Worm (Caenorhabditis elegans): ENCODE measurements around the gene clec-54.

clec-54 gene

DNA sequence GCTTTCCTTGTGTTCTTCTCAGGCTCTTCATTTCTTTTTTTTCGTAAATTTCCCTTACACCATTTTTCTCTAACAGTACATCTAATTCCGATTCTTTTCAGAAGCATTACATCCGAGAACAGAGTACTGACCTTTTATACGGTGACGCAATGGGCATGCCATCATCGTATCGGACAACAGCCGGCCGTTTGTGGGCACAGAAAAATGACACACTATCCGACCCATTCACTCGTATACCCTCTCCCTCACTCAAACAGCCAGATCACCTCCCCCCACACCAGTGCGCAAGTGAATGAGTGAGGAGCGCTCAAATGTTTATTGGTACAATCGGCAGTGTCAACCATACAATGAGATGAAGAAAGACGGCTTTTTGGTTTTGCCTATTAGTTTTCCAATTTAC, 24.4 kb downstream of the clec-54 start, which contains the start of gene R02D5.24:
TSS of gene R02D5.24 (plus strand) at position 205 of the 400 bp plus-strand sequence.
- no peak for TF ChIP-seq ztf-23 (GFP tag; IDR thresholded peaks at IDR 0.05)
- 0 out of 2 replicates have a peak, but pooled peaks have one; percentile 15 for TF ChIP-seq flt-1 (GFP tag; IDR thresholded peaks at IDR 0.05)

DNA sequence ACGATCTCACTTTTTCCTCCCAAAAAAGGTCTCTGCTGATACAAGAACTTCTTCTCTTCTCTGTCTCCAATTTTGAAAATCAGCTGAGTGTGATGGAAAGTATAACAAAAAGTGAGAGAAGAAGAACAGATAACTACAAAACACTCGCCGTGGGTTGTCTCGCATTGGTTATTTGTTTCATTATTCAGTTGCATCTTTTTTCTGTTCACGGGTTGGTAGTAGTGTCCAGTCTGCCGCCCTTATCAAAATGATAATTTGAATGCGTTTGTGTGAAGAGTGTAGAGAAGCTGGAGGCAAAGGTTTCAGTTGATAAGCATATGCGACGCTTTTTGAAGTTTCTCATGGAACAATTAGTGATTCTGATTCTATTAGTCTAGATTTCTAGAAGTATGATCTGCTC, 26.4 kb downstream of the clec-54 start:
- TF ChIP-seq ref-1 (GFP tag; conservative IDR thresholded peaks at IDR 0.05) (no peak), tab-1 (GFP tag; IDR thresholded peaks at IDR 0.05) (no peak), med-1 (GFP tag; optimal IDR thresholded peaks at IDR 0.05; ENCODE audit: insufficient read depth) (no peak), ztf-23 (GFP tag; IDR thresholded peaks at IDR 0.05) (no peak), cog-1 (tag; optimal IDR thresholded peaks at IDR 0.05) (no peak), klf-2 (GFP tag; conservative IDR thresholded peaks at IDR 0.05) (no peak), ztf-29 (GFP tag; IDR thresholded peaks at IDR 0.05) (no peak), flt-1 (GFP tag; IDR thresholded peaks at IDR 0.05) (no peak)

DNA sequence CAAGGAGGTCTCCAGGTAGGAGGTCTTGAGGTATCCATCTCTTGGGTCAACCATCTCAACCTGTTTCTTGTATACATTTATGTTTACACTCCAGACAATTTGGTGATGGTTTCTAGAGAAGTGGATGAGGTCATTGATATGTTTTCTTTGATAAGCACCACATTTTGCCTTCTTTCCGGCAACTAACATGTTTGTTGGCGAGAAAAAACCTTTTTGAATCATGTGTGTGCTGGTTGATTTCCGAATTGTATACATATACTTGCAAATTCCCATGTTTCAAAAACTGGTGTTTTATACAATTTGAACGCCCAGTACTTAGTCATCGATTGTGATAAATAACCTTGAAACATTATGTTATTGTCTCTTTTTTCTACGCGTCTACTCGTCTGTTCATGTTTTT, 27.4 kb downstream of the clec-54 start:
- TF ChIP-seq ztf-29 (GFP tag; IDR thresholded peaks at IDR 0.05) (no peak), T22C8.4 (GFP tag; IDR thresholded peaks at IDR 0.05) (no peak), med-1 (GFP tag; optimal IDR thresholded peaks at IDR 0.05; ENCODE audit: insufficient read depth) (no peak), ztf-23 (GFP tag; IDR thresholded peaks at IDR 0.05) (no peak), klf-2 (GFP tag; conservative IDR thresholded peaks at IDR 0.05) (no peak), flt-1 (GFP tag; IDR thresholded peaks at IDR 0.05) (no peak), tab-1 (GFP tag; IDR thresholded peaks at IDR 0.05) (no peak), ref-1 (GFP tag; conservative IDR thresholded peaks at IDR 0.05) (no peak), cog-1 (tag; optimal IDR thresholded peaks at IDR 0.05) (no peak)

DNA sequence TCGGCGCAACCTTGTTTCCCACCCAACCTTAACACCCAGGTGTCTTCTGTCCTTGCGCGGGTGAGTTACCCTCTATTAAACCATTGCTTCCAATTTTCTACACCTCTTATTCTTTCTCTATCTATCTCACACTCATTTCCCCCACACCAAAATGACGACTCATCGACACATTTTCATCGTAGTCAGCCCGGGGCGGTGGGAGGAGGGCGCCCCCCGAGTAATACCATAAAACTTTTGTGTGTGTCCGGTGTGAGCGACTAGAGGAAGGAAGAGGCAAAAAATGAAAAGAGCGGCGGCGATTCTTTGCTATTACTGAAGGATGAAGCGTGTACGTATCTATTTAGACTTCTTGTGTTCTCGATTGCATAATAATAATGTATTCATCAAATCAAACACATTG, 28.1 kb downstream of the clec-54 start:
- TF ChIP-seq tab-1 (GFP tag; IDR thresholded peaks at IDR 0.05) (no peak), ztf-23 (GFP tag; IDR thresholded peaks at IDR 0.05) (no peak), ref-1 (GFP tag; conservative IDR thresholded peaks at IDR 0.05) (no peak), cog-1 (tag; optimal IDR thresholded peaks at IDR 0.05) (no peak), ztf-29 (GFP tag; IDR thresholded peaks at IDR 0.05) (no peak), T22C8.4 (GFP tag; IDR thresholded peaks at IDR 0.05) (no peak), klf-2 (GFP tag; conservative IDR thresholded peaks at IDR 0.05) (no peak), flt-1 (GFP tag; IDR thresholded peaks at IDR 0.05) (no peak), med-1 (GFP tag; optimal IDR thresholded peaks at IDR 0.05; ENCODE audit: insufficient read depth) (no peak)

DNA sequence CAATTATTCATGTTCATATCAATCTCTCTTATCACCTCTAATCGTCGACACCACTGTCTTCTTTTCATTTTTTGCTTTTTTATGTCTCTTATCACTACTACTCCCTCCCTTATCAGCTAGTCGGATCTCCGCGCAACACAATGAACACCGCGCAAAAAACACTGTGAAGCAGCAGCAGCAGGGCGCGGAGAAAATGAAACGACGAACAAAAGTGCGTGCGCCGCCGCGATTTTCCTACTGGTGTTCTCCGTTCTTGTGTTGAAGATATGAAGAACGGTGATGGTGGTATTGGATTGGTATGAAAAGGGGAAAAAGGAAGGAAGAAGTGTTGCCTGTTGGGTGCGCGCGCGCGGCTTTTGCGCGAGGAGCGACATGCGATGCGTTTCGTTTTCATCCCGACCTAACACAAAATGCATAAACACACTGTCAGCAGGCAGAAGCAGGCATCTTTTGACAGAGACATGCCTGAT, 29.1 kb downstream of the clec-54 start:
- TF ChIP-seq ztf-23 (GFP tag; IDR thresholded peaks at IDR 0.05) (0 out of 2 replicates have a peak, but pooled peaks have one; percentile 55), T22C8.4 (GFP tag; IDR thresholded peaks at IDR 0.05) (no peak), cog-1 (tag; optimal IDR thresholded peaks at IDR 0.05) (peak; percentile 51), ztf-29 (GFP tag; IDR thresholded peaks at IDR 0.05) (peak; percentile 60; the same call in 1 of the 2 replicates), klf-2 (GFP tag; conservative IDR thresholded peaks at IDR 0.05) (no peak)

DNA sequence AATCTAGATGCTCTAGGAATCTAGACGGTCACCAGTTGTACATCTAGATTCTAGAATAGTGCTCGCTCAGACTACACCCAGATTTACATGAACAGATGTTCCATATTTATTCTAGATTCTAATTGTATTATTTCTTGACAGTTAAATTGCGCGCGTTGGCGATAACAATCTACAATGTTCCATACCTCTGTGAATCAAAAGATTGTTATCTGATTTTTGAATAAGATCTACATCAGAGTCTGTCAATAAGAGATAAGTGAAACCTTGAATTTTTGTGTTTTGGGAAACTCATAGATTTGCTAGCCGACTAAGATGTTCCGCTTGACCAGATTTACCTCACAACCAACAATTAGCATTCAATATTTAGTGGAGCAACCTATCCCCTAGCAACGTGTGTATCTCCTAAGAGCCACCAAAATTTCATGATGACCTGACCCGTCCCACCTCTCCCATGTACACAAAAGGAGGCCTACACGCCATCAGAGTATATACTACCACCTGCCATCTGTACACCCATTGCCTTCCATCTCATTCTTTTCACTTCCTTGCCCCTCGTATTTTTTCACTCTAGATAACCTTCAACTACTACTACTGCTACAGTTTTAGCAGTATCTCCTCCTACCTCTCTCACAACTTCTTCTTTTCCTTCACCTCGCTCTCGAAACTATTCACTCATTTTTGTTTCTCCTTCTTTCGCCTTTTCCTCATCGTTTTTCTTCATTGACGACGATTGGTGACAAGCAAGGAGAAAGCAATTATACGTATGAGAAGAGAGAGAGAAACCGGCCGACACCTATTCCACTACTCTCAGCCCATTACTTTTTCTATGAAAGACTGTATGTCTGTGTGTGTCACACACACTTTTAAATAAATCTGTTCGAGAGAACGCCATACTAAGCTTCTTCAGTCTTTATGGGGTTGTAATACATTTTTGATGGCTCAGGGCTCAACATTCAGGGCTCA, 30.3 kb downstream of the clec-54 start:
- TF ChIP-seq ztf-29 (GFP tag; IDR thresholded peaks at IDR 0.05) (peak; percentile 13; the same call in 1 of the 2 replicates), klf-2 (GFP tag; conservative IDR thresholded peaks at IDR 0.05) (no peak)

DNA sequence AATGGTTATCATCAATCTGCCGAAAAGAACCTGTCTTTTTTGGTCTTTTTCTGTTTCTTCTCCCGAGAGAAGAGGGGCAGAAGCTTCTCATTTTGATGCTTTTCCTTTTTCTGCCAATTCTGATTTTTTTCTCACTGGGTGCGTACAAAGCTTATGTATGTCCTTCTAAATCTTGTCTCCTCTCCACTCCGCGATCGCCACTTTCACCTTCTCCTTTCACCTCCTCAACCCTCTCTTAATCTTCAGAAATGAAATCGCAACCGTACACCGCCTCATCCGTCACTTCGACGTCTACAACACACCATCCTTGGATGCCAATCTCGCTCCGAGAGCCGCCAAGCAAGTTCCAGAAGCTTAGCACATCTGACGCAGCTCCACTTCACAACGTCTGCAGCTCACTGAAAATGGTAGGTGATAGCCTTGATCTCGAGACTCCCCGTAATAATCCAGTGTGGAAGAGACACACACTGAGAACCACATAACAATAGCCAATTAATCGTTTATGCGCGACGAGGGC, 31.4 kb downstream of the clec-54 start, which contains the start of gene R02D5.1:
TSS of gene R02D5.1 (plus strand) at position 245 of the 517 bp plus-strand sequence.
- TF ChIP-seq flt-1 (GFP tag; IDR thresholded peaks at IDR 0.05) (0 out of 2 replicates have a peak, but pooled peaks have one; percentile 31), med-1 (GFP tag; optimal IDR thresholded peaks at IDR 0.05; ENCODE audit: insufficient read depth) (no peak), cog-1 (tag; optimal IDR thresholded peaks at IDR 0.05) (peak; percentile 9)

DNA sequence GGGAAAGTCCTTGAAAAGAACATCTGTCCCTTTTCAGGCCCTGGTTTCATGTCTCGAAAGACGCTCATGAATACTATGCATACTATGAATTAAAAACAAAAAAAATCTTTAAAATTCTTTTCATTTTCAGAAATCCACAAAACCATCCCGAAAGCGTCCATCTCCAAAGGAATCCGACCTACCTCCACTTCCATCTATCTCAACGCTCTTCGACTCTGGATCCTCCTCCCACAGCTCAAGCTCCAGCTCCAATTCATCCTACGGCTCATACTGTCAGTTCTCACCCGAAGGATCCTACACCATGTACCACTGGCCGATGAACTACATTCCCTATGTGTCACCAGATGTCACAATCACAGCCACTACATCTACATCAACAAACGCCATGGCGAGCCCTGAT, 31.9 kb downstream of the clec-54 start:
- TF ChIP-seq ztf-23 (GFP tag; IDR thresholded peaks at IDR 0.05) (no peak), med-1 (GFP tag; optimal IDR thresholded peaks at IDR 0.05; ENCODE audit: insufficient read depth) (no peak), tab-1 (GFP tag; IDR thresholded peaks at IDR 0.05) (no peak), klf-2 (GFP tag; conservative IDR thresholded peaks at IDR 0.05) (no peak), cog-1 (tag; optimal IDR thresholded peaks at IDR 0.05) (no peak), T22C8.4 (GFP tag; IDR thresholded peaks at IDR 0.05) (no peak), ref-1 (GFP tag; conservative IDR thresholded peaks at IDR 0.05) (no peak), ztf-29 (GFP tag; IDR thresholded peaks at IDR 0.05) (no peak), flt-1 (GFP tag; IDR thresholded peaks at IDR 0.05) (no peak)

DNA sequence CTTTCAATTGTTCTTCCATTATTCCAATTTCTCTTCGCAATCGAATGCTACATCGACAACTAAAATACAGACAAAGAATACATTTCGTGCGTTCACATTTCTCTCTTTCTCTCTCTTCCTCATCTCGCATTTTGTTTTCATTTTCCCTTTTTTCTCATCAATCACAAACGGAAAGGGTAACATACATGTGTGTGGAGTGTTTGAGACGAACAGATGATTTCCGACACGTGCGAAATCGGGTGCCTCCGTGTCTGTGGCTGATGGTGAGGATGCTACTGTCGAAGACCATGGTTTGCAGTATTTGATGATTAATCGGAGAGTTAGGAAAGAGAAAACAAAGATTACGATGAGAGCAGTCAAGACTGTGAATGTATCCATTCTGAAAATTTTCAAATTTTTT, 34.0 kb downstream of the clec-54 start, which contains the start of gene R02D5.9:
TSS of gene R02D5.9 (minus strand) at position 378 of the 400 bp plus-strand sequence.
- no peak for TF ChIP-seq flt-1 (GFP tag; IDR thresholded peaks at IDR 0.05)
- no peak for TF ChIP-seq ref-1 (GFP tag; conservative IDR thresholded peaks at IDR 0.05)
- no peak for TF ChIP-seq T22C8.4 (GFP tag; IDR thresholded peaks at IDR 0.05)
- TF ChIP-seq klf-2 (GFP tag; conservative IDR thresholded peaks at IDR 0.05), result no peak
- no peak for TF ChIP-seq tab-1 (GFP tag; IDR thresholded peaks at IDR 0.05)
- no peak for TF ChIP-seq ztf-23 (GFP tag; IDR thresholded peaks at IDR 0.05)
- TF ChIP-seq med-1 (GFP tag; optimal IDR thresholded peaks at IDR 0.05; ENCODE audit: insufficient read depth), result no peak
- TF ChIP-seq ztf-29 (GFP tag; IDR thresholded peaks at IDR 0.05), result no peak

DNA sequence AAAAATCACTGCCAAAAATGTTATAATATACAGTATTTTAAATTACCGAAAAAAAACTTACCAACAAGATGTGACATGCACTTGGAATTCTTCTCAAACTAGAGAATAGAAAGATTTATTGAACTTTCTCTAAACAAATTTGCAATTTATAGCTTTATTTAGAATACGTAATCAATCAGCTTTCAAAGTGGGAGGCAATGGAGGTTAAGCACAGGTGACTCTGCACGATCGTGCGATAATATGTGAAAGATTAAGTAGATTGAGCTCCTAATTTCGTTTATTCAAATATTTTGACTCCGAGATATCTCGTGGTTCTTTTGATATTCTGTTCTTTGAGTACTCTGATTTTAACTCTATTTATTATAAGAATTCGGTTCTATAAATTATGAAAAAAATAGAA, 41.3 kb downstream of the clec-54 start, which contains the start of gene R02D5.6:
TSS of gene R02D5.6 (minus strand) at position 101 of the 400 bp plus-strand sequence.
- TF ChIP-seq ref-1 (GFP tag; conservative IDR thresholded peaks at IDR 0.05), result no peak
- TF ChIP-seq med-1 (GFP tag; optimal IDR thresholded peaks at IDR 0.05; ENCODE audit: insufficient read depth), result no peak
- TF ChIP-seq tab-1 (GFP tag; IDR thresholded peaks at IDR 0.05), result no peak
- TF ChIP-seq klf-2 (GFP tag; conservative IDR thresholded peaks at IDR 0.05), result no peak
- TF ChIP-seq cog-1 (tag; optimal IDR thresholded peaks at IDR 0.05), result no peak
- TF ChIP-seq T22C8.4 (GFP tag; IDR thresholded peaks at IDR 0.05), result no peak
- TF ChIP-seq ztf-23 (GFP tag; IDR thresholded peaks at IDR 0.05), result no peak
- no peak for TF ChIP-seq flt-1 (GFP tag; IDR thresholded peaks at IDR 0.05)
- TF ChIP-seq ztf-29 (GFP tag; IDR thresholded peaks at IDR 0.05), result no peak
